Worm (Caenorhabditis elegans): ENCODE measurements around the gene mes-1.

mes-1 gene

ce11 chrX:11872210-11872609 is 14.9 kb downstream of the mes-1 start:
- TF ChIP-seq nhr-41 (GFP tag; IDR thresholded peaks at IDR 0.05) (peak; percentile 32; the same call in 1 of the 2 replicates), mxl-2 (GFP tag; conservative IDR thresholded peaks at IDR 0.05) (no peak), madf-9 (GFP tag; conservative IDR thresholded peaks at IDR 0.05) (0 out of 2 replicates have a peak, but pooled peaks have one; percentile 29), dmd-8 (GFP tag; IDR thresholded peaks at IDR 0.05) (0 out of 2 replicates have a peak, but pooled peaks have one; percentile 61), fkh-10 (GFP tag; optimal IDR thresholded peaks at IDR 0.05) (no peak), F26F4.8 (GFP tag; conservative IDR thresholded peaks at IDR 0.05) (peak; percentile 38; the same call in 1 of the 2 replicates), nhr-48 (tag; optimal IDR thresholded peaks at IDR 0.05) (peak; percentile 44), lin-39 (tag; optimal IDR thresholded peaks at IDR 0.05) (no peak), Y48G9A.11 (GFP tag; IDR thresholded peaks at IDR 0.05) (no peak), hmg-1.1 (GFP tag; IDR thresholded peaks at IDR 0.05) (peak; percentile 65), nhr-42 (GFP tag; IDR thresholded peaks at IDR 0.05) (peak; percentile 84), hlh-11 (tag; optimal IDR thresholded peaks at IDR 0.05) (peak; percentile 19), madf-5 (GFP tag; IDR thresholded peaks at IDR 0.05) (peak in 1 of 2 experiments; percentile 80; a peak in 1 of 4 replicates), rbr-2 (tag; optimal IDR thresholded peaks at IDR 0.05) (no peak), set-16 (GFP tag; IDR thresholded peaks at IDR 0.05) (no peak), jun-1 (tag; optimal IDR thresholded peaks at IDR 0.05) (no peak), zip-2 (tag; optimal IDR thresholded peaks at IDR 0.05) (no peak), dmd-9 (GFP tag; IDR thresholded peaks at IDR 0.05) (0 out of 2 replicates have a peak, but pooled peaks have one; percentile 44), mdt-29 (GFP tag; IDR thresholded peaks at IDR 0.05) (peak; percentile 71; the same call in 1 of the 2 replicates), daf-19 (GFP tag; conservative IDR thresholded peaks at IDR 0.05) (0 out of 2 replicates have a peak, but pooled peaks have one; percentile 19), aly-2 (tag; optimal IDR thresholded peaks at IDR 0.05) (no peak), ceh-44 (GFP tag; IDR thresholded peaks at IDR 0.05) (0 out of 2 replicates have a peak, but pooled peaks have one; percentile 26), Y75B8A.6 (GFP tag; IDR thresholded peaks at IDR 0.05) (0 out of 2 replicates have a peak, but pooled peaks have one; percentile 20), lin-13 (GFP tag; optimal IDR thresholded peaks at IDR 0.05) (no peak), dmd-6 (GFP tag; IDR thresholded peaks at IDR 0.05) (peak; percentile 56), F49E8.2 (tag; optimal IDR thresholded peaks at IDR 0.05; ENCODE audit: borderline replicate concordance) (no peak), spr-3 (GFP tag; optimal IDR thresholded peaks at IDR 0.05) (peak; percentile 6), mxl-3 (GFP tag; optimal IDR thresholded peaks at IDR 0.05) (peak; percentile 31), unc-62 (GFP tag; optimal IDR thresholded peaks at IDR 0.05 in 1 of 2) (peak in 1 of 2 experiments; percentile 18), unc-62 (tag; optimal IDR thresholded peaks at IDR 0.05) (no peak), pqm-1 (tag; optimal IDR thresholded peaks at IDR 0.05) (no peak), nhr-10 (tag; optimal IDR thresholded peaks at IDR 0.05) (no peak), snpc-4 (tag; optimal IDR thresholded peaks at IDR 0.05) (no peak), vab-7 (GFP tag; IDR thresholded peaks at IDR 0.05) (peak; percentile 71), snpc-1.2 (GFP tag; IDR thresholded peaks at IDR 0.05) (peak; percentile 78; the same call in 1 of the 2 replicates), tra-1 (GFP tag; IDR thresholded peaks at IDR 0.05) (peak; percentile 70), lin-38 (GFP tag; IDR thresholded peaks at IDR 0.05) (no peak), nhr-111 (GFP tag; optimal IDR thresholded peaks at IDR 0.05) (peak; percentile 27), daf-16 (GFP tag; optimal IDR thresholded peaks at IDR 0.05) (peak in 1 of 2 experiments; percentile 83), daf-16 (tag; optimal IDR thresholded peaks at IDR 0.05) (peak; percentile 75), nhr-76 (tag; optimal IDR thresholded peaks at IDR 0.05) (no peak), ceh-20 (GFP tag; IDR thresholded peaks at IDR 0.05) (no peak), php-3 (GFP tag; IDR thresholded peaks at IDR 0.05) (peak; percentile 49; the same call in 1 of the 2 replicates), ceh-82 (tag; optimal IDR thresholded peaks at IDR 0.05) (no peak), arid-1 (GFP tag; conservative IDR thresholded peaks at IDR 0.05) (peak; percentile 63), unc-130 (GFP tag; optimal IDR thresholded peaks at IDR 0.05) (no peak), lin-1 (GFP tag; IDR thresholded peaks at IDR 0.05) (peak; percentile 30; the same call in 1 of the 2 replicates), zip-11 (GFP tag; IDR thresholded peaks at IDR 0.05) (no peak; the same call in 1 of the 2 replicates), ctbp-1 (GFP tag; IDR thresholded peaks at IDR 0.05) (peak; percentile 61; the same call in 1 of the 2 replicates), lim-7 (GFP tag; IDR thresholded peaks at IDR 0.05) (peak; percentile 76; the same call in 1 of the 2 replicates)
